Fruit fly (Drosophila melanogaster): Measurements from ENCODE around the gene Ctr1C.

- peak; percentile 3 for TF ChIP-seq h (GFP tag; optimal IDR thresholded peaks at IDR 0.05)
- TF ChIP-seq br (GFP tag; optimal IDR thresholded peaks at IDR 0.05): no peak
- TF ChIP-seq dmrt93B (GFP tag; optimal IDR thresholded peaks at IDR 0.05): no peak
These were observed 50.4 kb downstream of the Ctr1C start for dm6 chr3R:30913704-30914103.

Data from whole organism, wandering third instar larva.